Worm (Caenorhabditis elegans) whole organism, young adult: ENCODE results near the gene C09G1.4.

Source experiments
- B0035.1 ChIP-seq: sonication (generic microtip); optimal IDR thresholded peaks from 2 replicates; lab custom pipeline; 2016; ENCODE audit warnings: missing genetic modification characterization, mild to moderate bottlenecking, missing compliant biosample characterization, missing genotype, missing genetic modification reagents
- C06A6.2 ChIP-seq: fragments of 200-800 bp; sonication (Bioruptor generic); conservative IDR thresholded peaks from 2 replicates; pipeline ENCODE4 v1.3.6; 2022; ENCODE audit warnings: missing genetic modification characterization, missing compliant biosample characterization
- F10E7.11 ChIP-seq: sonication (generic microtip); optimal IDR thresholded peaks from 2 replicates; lab custom pipeline; 2017; ENCODE audit warnings: mild to moderate bottlenecking, missing genetic modification characterization, moderate library complexity, missing compliant biosample characterization
- F49E8.2 ChIP-seq: sonication (generic microtip); optimal IDR thresholded peaks from 3 replicates; lab custom pipeline; 2017; ENCODE audit warnings: missing genetic modification characterization, mild to moderate bottlenecking, missing compliant biosample characterization, antibody characterized with exemption, moderate library complexity; ENCODE audit not compliant: insufficient read depth
- F57C9.4 ChIP-seq: sonication (generic microtip); optimal IDR thresholded peaks from 2 replicates; lab custom pipeline; 2017; ENCODE audit warnings: mild to moderate bottlenecking, missing genetic modification characterization, missing compliant biosample characterization
- Y53F4B.3 ChIP-seq: fragments of 200-800 bp; sonication (Bioruptor generic); IDR thresholded peaks from 2 replicates; pipeline ENCODE4 v1.3.6; 2022; ENCODE audit warnings: missing genetic modification reagents, missing genetic modification characterization, missing compliant biosample characterization
- Y79H2A.3 ChIP-seq: fragments of 200-800 bp; sonication (Bioruptor generic); conservative IDR thresholded peaks from 2 replicates; pipeline ENCODE4 v1.3.6; 2022; ENCODE audit warnings: missing genetic modification reagents, missing genetic modification characterization, missing compliant biosample characterization
- Y95B8A.8 ChIP-seq: fragments of 200-800 bp; sonication (Bioruptor generic); IDR thresholded peaks from 2 replicates; pipeline ENCODE4 v1.3.6; 2022; ENCODE audit warnings: missing genetic modification reagents, missing genetic modification characterization, missing compliant biosample characterization
- ZK185.1 ChIP-seq: sonication (generic microtip); optimal IDR thresholded peaks from 2 replicates; lab custom pipeline; 2016; ENCODE audit warnings: mild to moderate bottlenecking, missing genetic modification characterization, missing compliant biosample characterization; ENCODE audit not compliant: poor library complexity, severe bottlenecking
- atf-7 ChIP-seq: sonication (generic microtip); optimal IDR thresholded peaks from 2 replicates; lab custom pipeline; 2017; ENCODE audit warnings: mild to moderate bottlenecking, missing genetic modification characterization, missing compliant biosample characterization
- bed-2 ChIP-seq: fragments of 200-800 bp; sonication (Bioruptor generic); IDR thresholded peaks from 2 replicates; pipeline ENCODE4 v1.3.6; 2022; ENCODE audit warnings: missing genetic modification reagents, missing genetic modification characterization, missing compliant biosample characterization
- chd-7 ChIP-seq: sonication (generic microtip); optimal IDR thresholded peaks from 2 replicates; lab custom pipeline; 2016; ENCODE audit warnings: mild to moderate bottlenecking, missing genetic modification characterization, moderate library complexity, missing compliant biosample characterization
- egrh-3 ChIP-seq: fragments of 200-800 bp; sonication (Bioruptor generic); IDR thresholded peaks from 2 replicates; pipeline ENCODE4 v1.3.6; 2022; ENCODE audit warnings: missing genetic modification reagents, missing genetic modification characterization, missing compliant biosample characterization
- ekl-4 ChIP-seq: fragments of 200-800 bp; sonication (Bioruptor generic); IDR thresholded peaks from 2 replicates; pipeline ENCODE4 v1.3.6; 2022; ENCODE audit warnings: missing genetic modification reagents, missing genetic modification characterization, missing compliant biosample characterization
- hlh-12 ChIP-seq: sonication (generic microtip); optimal IDR thresholded peaks from 2 replicates; lab custom pipeline; 2016; ENCODE audit warnings: missing genetic modification characterization, missing compliant biosample characterization
- let-607 ChIP-seq, 2 experiments: fragments of 200-800 bp in 1 of 2; sonication (Bioruptor generic) in 1 of 2; sonication (generic microtip) in 1 of 2; optimal IDR thresholded peaks; 2 replicates each; lab custom pipeline; 2016 to 2018; ENCODE audit warnings: mild to moderate bottlenecking in 2 of 2, missing compliant biosample characterization in 2 of 2, missing genetic modification characterization in 2 of 2, moderate library complexity in 2 of 2, missing genotype in 1 of 2
- lin-35 ChIP-seq, 3 experiments: fragments of 150-350 bp in 2 of 3; sonication (generic microtip) in 1 of 3; optimal IDR thresholded peaks; 2 replicates each; lab custom pipeline; 2014 to 2018; ENCODE audit warnings: missing biosample characterization in 3 of 3, missing genetic modification characterization in 3 of 3, missing genetic modification reagents in 3 of 3
- lir-1 ChIP-seq: fragments of 200-800 bp; sonication (Bioruptor generic); conservative IDR thresholded peaks from 2 replicates; pipeline ENCODE4 v1.3.6; 2022; ENCODE audit warnings: missing genetic modification reagents, missing genetic modification characterization, missing compliant biosample characterization
- mcd-1 ChIP-seq: fragments of 200-800 bp; sonication (Bioruptor generic); IDR thresholded peaks from 2 replicates; pipeline ENCODE4 v1.3.6; 2022; ENCODE audit warnings: missing genetic modification reagents, missing genetic modification characterization, missing compliant biosample characterization
- nhr-80 ChIP-seq: sonication (generic microtip); optimal IDR thresholded peaks from 2 replicates; lab custom pipeline; 2016; ENCODE audit warnings: missing genetic modification characterization, missing compliant biosample characterization
- nhr-90 ChIP-seq: sonication (generic microtip); optimal IDR thresholded peaks from 2 replicates; lab custom pipeline; 2016; ENCODE audit warnings: missing genotype, mild to moderate bottlenecking, missing genetic modification characterization, missing compliant biosample characterization
- pha-4 ChIP-seq: fragments of 150-350 bp; sonication (generic microtip); optimal IDR thresholded peaks from 2 replicates; lab custom pipeline; 2014; ENCODE audit warnings: missing biosample characterization, missing genetic modification reagents, missing genetic modification characterization
- rcor-1 ChIP-seq: fragments of 200-800 bp; sonication (Bioruptor generic); IDR thresholded peaks from 2 replicates; pipeline ENCODE4 v1.3.6; 2022; ENCODE audit warnings: missing genetic modification reagents, missing genetic modification characterization, missing compliant biosample characterization
- rpc-1 ChIP-seq, 2 experiments: fragments of 150-350 bp in 1 of 2; sonication (generic microtip) in 1 of 2; optimal IDR thresholded peaks; 2 replicates each; lab custom pipeline; 2014 to 2018; ENCODE audit warnings: missing biosample characterization in 1 of 2, missing genetic modification characterization in 1 of 2, missing genetic modification reagents in 1 of 2, missing genotype in 1 of 2
- sea-2 ChIP-seq: fragments of 200-800 bp; sonication (Bioruptor generic); IDR thresholded peaks from 2 replicates; pipeline ENCODE4 v1.3.6; 2022; ENCODE audit warnings: missing genetic modification characterization, missing compliant biosample characterization
- snpc-1.1 ChIP-seq: sonication (generic microtip); optimal IDR thresholded peaks from 2 replicates; lab custom pipeline; 2017; ENCODE audit warnings: missing genetic modification characterization, mild to moderate bottlenecking, missing compliant biosample characterization, antibody characterized with exemption, moderate library complexity, missing genotype, missing genetic modification reagents; ENCODE audit not compliant: insufficient read depth
- snpc-4 ChIP-seq, 5 experiments: fragments of 150-350 bp in 1 of 5; sonication (generic microtip) in 4 of 5; optimal IDR thresholded peaks; 2 replicates each; lab custom pipeline; 2014 to 2018; ENCODE audit warnings: missing genetic modification characterization in 5 of 5, missing biosample characterization in 3 of 5, antibody characterized with exemption in 2 of 5, mild to moderate bottlenecking in 2 of 5, missing compliant biosample characterization in 2 of 5, missing genotype in 2 of 5, moderate library complexity in 2 of 5, missing genetic modification reagents in 1 of 5
- somi-1 ChIP-seq: fragments of 200-800 bp; sonication (Bioruptor generic); optimal IDR thresholded peaks from 2 replicates; lab custom pipeline; 2018; ENCODE audit warnings: mild to moderate bottlenecking, missing genetic modification characterization, missing compliant biosample characterization
- unc-62 ChIP-seq: fragments of 150-350 bp; optimal IDR thresholded peaks from 2 replicates; lab custom pipeline; 2014; ENCODE audit warnings: missing biosample characterization, missing genetic modification reagents, missing genetic modification characterization
- zfh-2 ChIP-seq: fragments of 200-800 bp; sonication (Bioruptor generic); conservative IDR thresholded peaks from 2 replicates; pipeline ENCODE4 v1.3.6; 2022; ENCODE audit warnings: missing genetic modification reagents, missing genetic modification characterization, missing compliant biosample characterization

C09G1.4 gene

ce11 chrX:15953611-15954010 lies 52.8 kb downstream of the C09G1.4 start:
- TF ChIP-seq F57C9.4 (tag; lab: Kevin White, UChicago) (no peak), snpc-1.1 (peak; percentile 18), snpc-4 (GFP tag; optimal IDR thresholded peaks at IDR 0.05; lab: Kevin White, UChicago) (no peak), snpc-4 (tag; optimal IDR thresholded peaks at IDR 0.05; lab: Kevin White, UChicago) (peak in 3 of 4 experiments; percentile 53 to 91 (median 81)), somi-1 (no peak), lin-35 (GFP tag; optimal IDR thresholded peaks at IDR 0.05; lab: Kevin White, UChicago) (no peak), rcor-1 (GFP tag; lab: Robert Waterston, UW) (no peak), Y53F4B.3 (no peak)

- no peak for TF ChIP-seq chd-7 (tag; lab: Kevin White, UChicago)
- TF ChIP-seq zfh-2 (GFP tag; lab: Robert Waterston, UW): peak; percentile 51; the same call in 1 of the 2 replicates
- peak; percentile 34; the same call in 1 of the 2 replicates for TF ChIP-seq egrh-3 (GFP tag; lab: Robert Waterston, UW)
Observed at ce11 chrX:15953086-15953485, 53.3 kb downstream of the C09G1.4 start.

ce11 chrX:15951194-15951593 lies 55.2 kb downstream of the C09G1.4 start, which contains the start of gene col-186:
Gene col-186, plus strand, starts transcription at chrX:15951494.
- TF ChIP-seq nhr-80 (tag; lab: Kevin White, UChicago) (no peak), sea-2 (GFP tag; lab: Robert Waterston, UW) (no peak)
- TF ChIP-seq, all 124 proteins: peak for 0

ce11 chrX:15945806-15946205 lies 60.6 kb downstream of the C09G1.4 start:
- TF ChIP-seq zfh-2 (GFP tag; lab: Robert Waterston, UW): peak; percentile 86
- TF ChIP-seq F10E7.11 (tag; lab: Kevin White, UChicago): no peak

ce11 chrX:15944198-15944597 lies 62.2 kb downstream of the C09G1.4 start:
- peak; percentile 64 to 77 for TF ChIP-seq let-607 (tag; optimal IDR thresholded peaks at IDR 0.05; lab: Kevin White, UChicago)
- TF ChIP-seq lin-35 (GFP tag; optimal IDR thresholded peaks at IDR 0.05; lab: Kevin White, UChicago): no peak
- peak; percentile 78 for TF ChIP-seq nhr-80 (tag; lab: Kevin White, UChicago)
- TF ChIP-seq, all 124 proteins: peak for 2

ce11 chrX:15943709-15944108 lies 62.7 kb downstream of the C09G1.4 start, which contains the start of gene mec-5:
Gene mec-5, plus strand, starts transcription at chrX:15944009.
- TF ChIP-seq bed-2 (GFP tag; lab: Robert Waterston, UW): no peak
- no peak for TF ChIP-seq lir-1 (GFP tag; lab: Robert Waterston, UW)
- TF ChIP-seq Y79H2A.3 (GFP tag; lab: Robert Waterston, UW): no peak
- no peak for TF ChIP-seq C06A6.2 (GFP tag; lab: Robert Waterston, UW)
- TF ChIP-seq egrh-3 (GFP tag; lab: Robert Waterston, UW): no peak
- no peak for TF ChIP-seq pha-4 (tag; lab: Kevin White, UChicago)
- TF ChIP-seq, all 124 proteins: peak for 0

- TF ChIP-seq mcd-1: no peak
- no peak for TF ChIP-seq rpc-1 (optimal IDR thresholded peaks at IDR 0.05; lab: Kevin White, UChicago)
- TF ChIP-seq rpc-1 (tag; optimal IDR thresholded peaks at IDR 0.05; lab: Kevin White, UChicago): no peak
- TF ChIP-seq F49E8.2 (tag; lab: Kevin White, UChicago): no peak
- no peak for TF ChIP-seq ekl-4 (GFP tag; lab: Robert Waterston, UW)
- TF ChIP-seq nhr-80 (tag; lab: Kevin White, UChicago): peak; percentile 95
- peak; percentile 2 for TF ChIP-seq unc-62 (GFP tag; lab: Kevin White, UChicago)
- no peak for TF ChIP-seq B0035.1 (tag; lab: Kevin White, UChicago)
- no peak for TF ChIP-seq lir-1 (GFP tag; lab: Robert Waterston, UW)
- peak; percentile 22 for TF ChIP-seq ZK185.1 (tag; lab: Kevin White, UChicago)
- peak; percentile 7 for TF ChIP-seq nhr-90 (tag; lab: Kevin White, UChicago)
- TF ChIP-seq hlh-12 (tag; lab: Kevin White, UChicago): no peak
- TF ChIP-seq let-607 (tag; optimal IDR thresholded peaks at IDR 0.05; lab: Kevin White, UChicago): peak; percentile 28 to 39
- TF ChIP-seq Y95B8A.8: 0 out of 2 replicates have a peak, but pooled peaks have one; percentile 31
- TF ChIP-seq snpc-4 (GFP tag; optimal IDR thresholded peaks at IDR 0.05; lab: Kevin White, UChicago): no peak
- TF ChIP-seq snpc-4 (tag; optimal IDR thresholded peaks at IDR 0.05; lab: Kevin White, UChicago): peak in 1 of 4 experiments; percentile 1
- TF ChIP-seq atf-7 (tag; lab: Kevin White, UChicago): no peak
Observed at ce11 chrX:15939759-15940334, 66.6 kb downstream of the C09G1.4 start.
